Fruit fly (Drosophila melanogaster) whole organism, embryonic: ENCODE measurements around the gene Oatp26F.

Experiments
- Adf1 ChIP-seq: fragments of 200-800 bp; sonication (Bioruptor generic); IDR thresholded peaks from 2 replicates; pipeline ENCODE4 v1.3.6; 2022; ENCODE audit warnings: missing biosample characterization, missing genetic modification characterization
- CG1024 ChIP-seq: fragments of 200-800 bp; sonication (Bioruptor generic); IDR thresholded peaks from 2 replicates; pipeline ENCODE4 v1.3.6; 2022; ENCODE audit warnings: missing biosample characterization, missing genetic modification characterization
- CG10431 ChIP-seq: fragments of 200-800 bp; sonication (Bioruptor generic); optimal IDR thresholded peaks from 3 replicates; lab custom pipeline; 2018; ENCODE audit warnings: missing biosample characterization, mild to moderate bottlenecking, missing genetic modification characterization
- CG10959 ChIP-seq: fragments of 200-800 bp; sonication (Bioruptor generic); IDR thresholded peaks from 2 replicates; pipeline ENCODE4 v1.3.6; 2022; ENCODE audit warnings: missing biosample characterization, missing genetic modification characterization
- CG11085 ChIP-seq: fragments of 200-800 bp; sonication (Bioruptor generic); IDR thresholded peaks from 2 replicates; pipeline ENCODE4 v1.3.6; 2022; ENCODE audit warnings: missing biosample characterization, missing genetic modification characterization
- CG12071 ChIP-seq: fragments of 200-800 bp; sonication (Bioruptor generic); optimal IDR thresholded peaks from 3 replicates; lab custom pipeline; 2018; ENCODE audit warnings: missing biosample characterization, mild to moderate bottlenecking, missing genetic modification characterization
- CG12769 ChIP-seq: fragments of 200-800 bp; sonication (Bioruptor generic); optimal IDR thresholded peaks from 2 replicates; lab custom pipeline; 2019; ENCODE audit warnings: missing biosample characterization, mild to moderate bottlenecking, missing genetic modification characterization, moderate library complexity
- CG14860 ChIP-seq: fragments of 200-800 bp; sonication (Bioruptor generic); IDR thresholded peaks from 3 replicates; pipeline ENCODE4 v1.3.6; 2022; ENCODE audit warnings: missing biosample characterization, missing genetic modification characterization; ENCODE audit not compliant: partially characterized antibody
- CG15073 ChIP-seq: fragments of 200-800 bp; sonication (Bioruptor generic); optimal IDR thresholded peaks from 2 replicates; lab custom pipeline; 2016; ENCODE audit warnings: missing biosample characterization, missing genetic modification characterization
- CG15601 ChIP-seq: fragments of 200-800 bp; sonication (Bioruptor generic); optimal IDR thresholded peaks from 3 replicates; lab custom pipeline; 2019; ENCODE audit warnings: missing biosample characterization, mild to moderate bottlenecking, missing genetic modification characterization, moderate library complexity
- CG1602 ChIP-seq: fragments of 200-800 bp; sonication (Bioruptor generic); optimal IDR thresholded peaks from 3 replicates; lab custom pipeline; 2016; ENCODE audit warnings: missing biosample characterization, missing genetic modification characterization
- CG2120 ChIP-seq: fragments of 200-800 bp; sonication (Bioruptor generic); optimal IDR thresholded peaks from 3 replicates; lab custom pipeline; 2016; ENCODE audit warnings: missing biosample characterization, missing genetic modification characterization
- CG3995 ChIP-seq: fragments of 200-800 bp; sonication (Bioruptor generic); optimal IDR thresholded peaks from 3 replicates; lab custom pipeline; 2016; ENCODE audit warnings: missing biosample characterization, missing genetic modification characterization
- CG6175 ChIP-seq: fragments of 200-800 bp; sonication (Bioruptor generic); IDR thresholded peaks from 3 replicates; pipeline ENCODE4 v1.3.6; 2022; ENCODE audit warnings: missing biosample characterization, missing genetic modification characterization
- CG6791 ChIP-seq: fragments of 200-800 bp; sonication (Bioruptor generic); IDR thresholded peaks from 3 replicates; pipeline ENCODE4 v1.3.6; 2022; ENCODE audit warnings: missing biosample characterization, missing genetic modification characterization; ENCODE audit not compliant: partially characterized antibody
- CG6854 ChIP-seq: fragments of 200-800 bp; sonication (Bioruptor generic); optimal IDR thresholded peaks from 3 replicates; lab custom pipeline; 2017; ENCODE audit warnings: missing biosample characterization, mild to moderate bottlenecking, missing genetic modification characterization
- CG7745 ChIP-seq: fragments of 200-800 bp; sonication (Bioruptor generic); optimal IDR thresholded peaks from 2 replicates; lab custom pipeline; 2018; ENCODE audit warnings: missing biosample characterization, mild to moderate bottlenecking, missing genetic modification characterization, moderate library complexity
- CG8359 ChIP-seq: fragments of 200-800 bp; sonication (Bioruptor generic); optimal IDR thresholded peaks from 2 replicates; lab custom pipeline; 2017; ENCODE audit warnings: missing biosample characterization, mild to moderate bottlenecking, missing genetic modification characterization, borderline replicate concordance
- CG8924 ChIP-seq: fragments of 200-800 bp; optimal IDR thresholded peaks from 3 replicates; lab custom pipeline; 2019; ENCODE audit warnings: missing biosample characterization, mild to moderate bottlenecking, missing genetic modification characterization, moderate library complexity
- CG9817 ChIP-seq: fragments of 200-800 bp; sonication (Bioruptor generic); optimal IDR thresholded peaks from 2 replicates; lab custom pipeline; 2018; ENCODE audit warnings: missing biosample characterization, mild to moderate bottlenecking, missing genetic modification characterization, moderate library complexity
- CG9932 ChIP-seq: fragments of 200-800 bp; sonication (Bioruptor generic); IDR thresholded peaks from 2 replicates; pipeline ENCODE4 v1.3.6; 2022; ENCODE audit warnings: missing biosample characterization, missing genetic modification characterization
- CoRest ChIP-seq: fragments of 200-800 bp; sonication (Bioruptor generic); optimal IDR thresholded peaks from 3 replicates; lab custom pipeline; 2018; ENCODE audit warnings: missing biosample characterization, mild to moderate bottlenecking, missing genetic modification characterization, moderate library complexity
- Dip2 ChIP-seq: fragments of 200-800 bp; sonication (Bioruptor generic); IDR thresholded peaks from 2 replicates; pipeline ENCODE4 v1.3.6; 2022; ENCODE audit warnings: missing biosample characterization, missing genetic modification characterization
- Hmr ChIP-seq: fragments of 200-800 bp; sonication (Bioruptor generic); optimal IDR thresholded peaks from 3 replicates; lab custom pipeline; 2017; ENCODE audit warnings: mild to moderate bottlenecking, missing biosample characterization, missing genetic modification reagents, missing genetic modification characterization
- Neu2 ChIP-seq: fragments of 200-800 bp; sonication (Bioruptor generic); optimal IDR thresholded peaks from 3 replicates; lab custom pipeline; 2016; ENCODE audit warnings: missing biosample characterization, missing genetic modification characterization, borderline replicate concordance
- Nf-YC ChIP-seq: fragments of 200-800 bp; optimal IDR thresholded peaks from 3 replicates; lab custom pipeline; 2019; ENCODE audit warnings: missing biosample characterization, mild to moderate bottlenecking, missing genetic modification characterization, moderate library complexity
- Ptx1 ChIP-seq: fragments of 200-800 bp; sonication (Bioruptor generic); IDR thresholded peaks from 2 replicates; pipeline ENCODE4 v1.3.6; 2022; ENCODE audit warnings: missing biosample characterization, missing genetic modification characterization
- Tbp ChIP-seq: fragments of >200 bp; optimal IDR thresholded peaks from 2 replicates; lab custom pipeline; 2018; ENCODE audit warnings: missing biosample characterization, missing genetic modification characterization
- Usf ChIP-seq: fragments of 200-800 bp; sonication (Bioruptor generic); optimal IDR thresholded peaks from 2 replicates; lab custom pipeline; 2017; ENCODE audit warnings: missing genotype, missing biosample characterization, missing genetic modification characterization
- aop ChIP-seq: fragments of 200-800 bp; sonication (Bioruptor generic); IDR thresholded peaks from 2 replicates; pipeline ENCODE4 v1.3.6; 2022; ENCODE audit warnings: missing biosample characterization, missing genetic modification characterization
- ase ChIP-seq: fragments of 200-800 bp; sonication (Bioruptor generic); IDR thresholded peaks from 3 replicates; pipeline ENCODE4 v1.3.6; 2022; ENCODE audit warnings: missing biosample characterization, missing genetic modification characterization
- ash1 ChIP-seq: fragments of 200-800 bp; sonication (Bioruptor generic); optimal IDR thresholded peaks from 2 replicates; lab custom pipeline; 2018; ENCODE audit warnings: missing biosample characterization, mild to moderate bottlenecking, missing genetic modification characterization
- ato ChIP-seq: fragments of 200-800 bp; sonication (Bioruptor generic); IDR thresholded peaks from 2 replicates; pipeline ENCODE4 v1.3.6; 2022; ENCODE audit warnings: missing biosample characterization, missing genetic modification characterization; ENCODE audit not compliant: partially characterized antibody
- dm ChIP-seq: fragments of 200-800 bp; sonication (Bioruptor generic); optimal IDR thresholded peaks from 3 replicates; lab custom pipeline; 2016; ENCODE audit warnings: missing biosample characterization, missing genetic modification characterization
- exex ChIP-seq: fragments of 200-800 bp; sonication (Bioruptor generic); optimal IDR thresholded peaks from 4 replicates; lab custom pipeline; 2018; ENCODE audit warnings: missing biosample characterization, mild to moderate bottlenecking, missing genetic modification characterization, moderate library complexity
- gsb-n ChIP-seq: fragments of 200-800 bp; sonication (Bioruptor generic); optimal IDR thresholded peaks from 3 replicates; lab custom pipeline; 2018; ENCODE audit warnings: missing biosample characterization, mild to moderate bottlenecking, missing genetic modification characterization
- ham ChIP-seq: fragments of 200-800 bp; sonication (Bioruptor generic); IDR thresholded peaks from 2 replicates; pipeline ENCODE4 v1.3.6; 2022; ENCODE audit warnings: missing biosample characterization, missing genetic modification characterization
- lbe ChIP-seq: fragments of 200-800 bp; sonication (Bioruptor generic); optimal IDR thresholded peaks from 2 replicates; lab custom pipeline; 2016; ENCODE audit warnings: missing biosample characterization, mild to moderate bottlenecking, missing genetic modification characterization
- mirr ChIP-seq: fragments of 200-800 bp; sonication (Bioruptor generic); optimal IDR thresholded peaks from 3 replicates; lab custom pipeline; 2018; ENCODE audit warnings: missing biosample characterization, mild to moderate bottlenecking, missing genetic modification characterization
- mld ChIP-seq: fragments of 200-800 bp; sonication (Bioruptor generic); IDR thresholded peaks from 3 replicates; pipeline ENCODE4 v1.3.6; 2022; ENCODE audit warnings: missing biosample characterization, missing genetic modification characterization; ENCODE audit not compliant: partially characterized antibody
- odd ChIP-seq: fragments of 200-800 bp; sonication (Bioruptor generic); optimal IDR thresholded peaks from 2 replicates; lab custom pipeline; 2017; ENCODE audit warnings: missing biosample characterization, mild to moderate bottlenecking, missing genetic modification characterization
- pan ChIP-seq, 4 experiments: fragments of >200 bp in 3 of 4; fragments of 200-800 bp in 1 of 4; sonication (Bioruptor generic) in 1 of 4; optimal IDR thresholded peaks in 3 of 4; IDR thresholded peaks in 1 of 4; 2 replicates each; pipeline versions ENCODE4 v1.3.6 to Lab custom; 2017 to 2022; ENCODE audit warnings: missing biosample characterization in 2 of 4, missing genetic modification characterization in 2 of 4, mixed read lengths in 1 of 4
- pita ChIP-seq: fragments of 200-800 bp; sonication (Bioruptor generic); optimal IDR thresholded peaks from 2 replicates; lab custom pipeline; 2017; ENCODE audit warnings: missing biosample characterization, mild to moderate bottlenecking, missing genetic modification characterization
- sens ChIP-seq: fragments of 200-800 bp; sonication (Bioruptor generic); peaks from one replicate; lab custom pipeline; 2016; ENCODE audit warnings: missing biosample characterization, missing genetic modification characterization
- slbo ChIP-seq: fragments of 200-800 bp; sonication (Bioruptor generic); IDR thresholded peaks from 2 replicates; pipeline ENCODE4 v1.3.6; 2022; ENCODE audit warnings: missing biosample characterization, missing genetic modification characterization
- stc ChIP-seq: fragments of 200-800 bp; sonication (Bioruptor generic); IDR thresholded peaks from 2 replicates; pipeline ENCODE4 v1.3.6; 2022; ENCODE audit warnings: missing biosample characterization, missing genetic modification characterization
- toy ChIP-seq: fragments of 200-800 bp; sonication (Bioruptor generic); IDR thresholded peaks from 2 replicates; pipeline ENCODE4 v1.3.6; 2022; ENCODE audit warnings: missing biosample characterization, missing genetic modification characterization
- z ChIP-seq: fragments of 200-800 bp; sonication (Bioruptor generic); IDR thresholded peaks from 3 replicates; pipeline ENCODE4 v1.3.6; 2022; ENCODE audit warnings: missing biosample characterization, missing genetic modification characterization
- zen ChIP-seq: fragments of 200-800 bp; sonication (Bioruptor generic); optimal IDR thresholded peaks from 3 replicates; lab custom pipeline; 2018; ENCODE audit warnings: missing biosample characterization, mild to moderate bottlenecking, missing genetic modification characterization, moderate library complexity

Oatp26F gene

DNA sequence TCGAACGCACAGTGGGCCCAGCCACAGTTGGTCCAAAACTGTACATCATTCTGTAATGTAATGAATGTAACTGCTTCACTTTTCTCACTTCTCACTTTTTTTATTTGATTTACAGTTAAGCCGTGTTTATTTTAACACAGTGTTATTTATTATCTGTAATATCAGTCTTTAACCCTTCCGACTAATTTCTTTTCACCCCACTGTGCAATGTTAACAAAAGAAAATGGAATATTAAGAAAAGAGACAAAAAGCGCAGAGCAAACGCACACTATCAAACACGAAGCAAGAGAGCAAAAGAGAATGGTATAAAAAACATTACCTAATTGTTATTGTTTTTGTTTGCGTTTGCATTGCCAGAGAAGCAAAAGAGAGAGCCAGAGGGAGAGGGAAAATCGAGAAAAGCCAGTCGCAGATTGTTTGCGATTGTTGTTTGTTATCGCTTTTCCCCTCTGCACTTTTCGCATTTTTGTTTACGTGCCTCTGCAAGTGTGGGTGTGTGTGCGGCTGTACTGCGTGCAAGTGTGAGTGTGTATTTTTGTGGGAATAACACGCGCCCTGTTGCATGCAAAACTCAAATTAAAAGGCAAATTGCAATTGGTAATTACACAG lies 15.0 kb upstream of the Oatp26F start (continued):
- peak; percentile 98 for TF ChIP-seq Ptx1
- peak; percentile 94 for TF ChIP-seq CG10431 (GFP tag; lab: Kevin White, UChicago)
- TF ChIP-seq CG2120 (GFP tag; lab: Kevin White, UChicago) = peak; percentile 98
- peak; percentile 68 for TF ChIP-seq CG3995
- peak; percentile 95 for TF ChIP-seq CG1024 (GFP tag; lab: Robert Waterston, UW)
- peak; percentile 98 for TF ChIP-seq CoRest
- TF ChIP-seq Hmr = peak; percentile 98
- TF ChIP-seq CG15073 (GFP tag; lab: Kevin White, UChicago) = peak; percentile 86
- TF ChIP-seq slbo (GFP tag; lab: Robert Waterston, UW) = peak; percentile 97
- no peak for TF ChIP-seq Tbp (GFP tag; lab: Kevin White, UChicago)
- TF ChIP-seq CG1602 (GFP tag; lab: Kevin White, UChicago) = peak; percentile 98
- peak; percentile 90 for TF ChIP-seq CG6175
- TF ChIP-seq CG8359 (GFP tag; lab: Kevin White, UChicago) = peak; percentile 95
- TF ChIP-seq dm (GFP tag; lab: Kevin White, UChicago) = peak; percentile 97
- TF ChIP-seq Usf (GFP tag; lab: Kevin White, UChicago) = peak; percentile 88
- TF ChIP-seq Adf1 (GFP tag; lab: Robert Waterston, UW) = peak; percentile 82
- peak; percentile 87 for TF ChIP-seq CG7745 (tag; lab: Kevin White, UChicago)
- peak; percentile 97 for TF ChIP-seq zen (tag; lab: Kevin White, UChicago)
- TF ChIP-seq CG9932 (GFP tag; lab: Robert Waterston, UW) = peak; percentile 92
- peak; percentile 99 for TF ChIP-seq gsb-n (tag; lab: Kevin White, UChicago)
- peak; percentile 83 for TF ChIP-seq z (GFP tag; lab: Robert Waterston, UW)
- TF ChIP-seq stc = peak; percentile 98
- TF ChIP-seq CG12769 (tag; lab: Kevin White, UChicago) = peak; percentile 98
- peak; percentile 99 for TF ChIP-seq CG8924 (tag; lab: Kevin White, UChicago)
- TF ChIP-seq pan (optimal IDR thresholded peaks at IDR 0.05; lab: Kevin White, UChicago) = no peak
- TF ChIP-seq pan (GFP tag; optimal IDR thresholded peaks at IDR 0.05 in 1 of 2, IDR thresholded peaks at IDR 0.05 in 1 of 2) = peak in 1 of 2 experiments; percentile 98
- peak; percentile 99 for TF ChIP-seq odd (GFP tag; lab: Kevin White, UChicago)
- TF ChIP-seq aop = peak; percentile 86
- peak; percentile 86 for TF ChIP-seq lbe
- TF ChIP-seq mld (GFP tag; lab: Robert Waterston, UW) = no peak
- peak; percentile 59; the same call in 1 of the 3 replicates for TF ChIP-seq CG6791
- no peak for TF ChIP-seq pita (GFP tag; lab: Kevin White, UChicago)
- TF ChIP-seq ham (GFP tag; lab: Robert Waterston, UW) = peak; percentile 85
- TF ChIP-seq Dip2 (GFP tag; lab: Robert Waterston, UW) = peak; percentile 55; the same call in 1 of the 2 replicates
- peak; percentile 95 for TF ChIP-seq CG9817
- peak; percentile 88 for TF ChIP-seq toy (GFP tag; lab: Robert Waterston, UW)
- peak; percentile 97 for TF ChIP-seq ase (GFP tag; lab: Robert Waterston, UW)
- TF ChIP-seq exex (tag; lab: Kevin White, UChicago) = peak; percentile 89
- peak; percentile 96 for TF ChIP-seq CG10959 (GFP tag; lab: Robert Waterston, UW)
- TF ChIP-seq CG11085 (GFP tag; lab: Robert Waterston, UW) = peak; percentile 94
- peak; percentile 98 for TF ChIP-seq CG12071 (GFP tag; lab: Kevin White, UChicago)
- TF ChIP-seq CG15601 = peak; percentile 97
- TF ChIP-seq ash1 = peak; percentile 79
- TF ChIP-seq CG6854 (GFP tag; lab: Kevin White, UChicago) = peak; percentile 96
- peak; percentile 100 for TF ChIP-seq sens (GFP tag; lab: Kevin White, UChicago)
- peak; percentile 57 for TF ChIP-seq CG14860 (GFP tag; lab: Robert Waterston, UW)
- TF ChIP-seq Neu2 (GFP tag; lab: Kevin White, UChicago) = peak; percentile 94
- peak; percentile 97 for TF ChIP-seq mirr (GFP tag; lab: Kevin White, UChicago)
- 0 out of 2 replicates have a peak, but pooled peaks have one; percentile 26 for TF ChIP-seq ato (GFP tag; lab: Robert Waterston, UW)
- TF ChIP-seq Nf-YC (tag; lab: Kevin White, UChicago) = peak; percentile 91
